Fruit fly (Drosophila melanogaster) whole organism, embryonic: ENCODE results near the gene rho-4.

Experiments
- B-H1 ChIP-seq: fragments of 200-800 bp; sonication (Bioruptor generic); IDR thresholded peaks from 3 replicates; pipeline ENCODE4 v1.3.6; 2022; ENCODE audit warnings: missing biosample characterization, missing genetic modification characterization
- B-H2 ChIP-seq: fragments of 200-800 bp; sonication (Bioruptor generic); optimal IDR thresholded peaks from 2 replicates; lab custom pipeline; 2018; ENCODE audit warnings: missing biosample characterization, mild to moderate bottlenecking, missing genetic modification characterization
- BEAF-32 ChIP-seq: fragments of 200-800 bp; sonication (Bioruptor generic); optimal IDR thresholded peaks from 3 replicates; lab custom pipeline; 2017; ENCODE audit warnings: missing biosample characterization, missing genetic modification characterization, mild to moderate bottlenecking, moderate library complexity, missing genetic modification reagents
- CG10321 ChIP-seq: fragments of 200-800 bp; sonication (Bioruptor generic); IDR thresholded peaks from 2 replicates; pipeline ENCODE4 v1.3.6; 2022; ENCODE audit warnings: missing biosample characterization, missing genetic modification characterization
- CG10366 ChIP-seq: fragments of 200-800 bp; sonication (Bioruptor generic); IDR thresholded peaks from 2 replicates; pipeline ENCODE4 v1.3.6; 2022; ENCODE audit warnings: missing biosample characterization, missing genetic modification characterization
- CG10654 ChIP-seq: fragments of 200-800 bp; sonication (Bioruptor generic); optimal IDR thresholded peaks from 2 replicates; lab custom pipeline; 2016; ENCODE audit warnings: missing biosample characterization, missing genetic modification characterization
- CG10959 ChIP-seq: fragments of 200-800 bp; sonication (Bioruptor generic); IDR thresholded peaks from 2 replicates; pipeline ENCODE4 v1.3.6; 2022; ENCODE audit warnings: missing biosample characterization, missing genetic modification characterization
- CG10979 ChIP-seq: fragments of 200-800 bp; sonication (Bioruptor generic); optimal IDR thresholded peaks from 2 replicates; lab custom pipeline; 2018; ENCODE audit warnings: missing biosample characterization, mild to moderate bottlenecking, missing genetic modification characterization, moderate library complexity
- CG11723 ChIP-seq: fragments of 200-800 bp; sonication (Bioruptor generic); optimal IDR thresholded peaks from 2 replicates; lab custom pipeline; 2017; ENCODE audit warnings: missing biosample characterization, mild to moderate bottlenecking, missing genetic modification characterization
- CG13287 ChIP-seq: fragments of 200-800 bp; sonication (Bioruptor generic); IDR thresholded peaks from 2 replicates; pipeline ENCODE4 v1.3.6; 2022; ENCODE audit warnings: missing biosample characterization, missing genetic modification characterization; ENCODE audit not compliant: partially characterized antibody
- CG14050 ChIP-seq: fragments of 200-800 bp; sonication (Bioruptor generic); IDR thresholded peaks from 3 replicates; pipeline ENCODE4 v1.3.6; 2022; ENCODE audit warnings: missing biosample characterization, missing genetic modification characterization
- CG2202 ChIP-seq: fragments of 200-800 bp; sonication (Bioruptor generic); optimal IDR thresholded peaks from 2 replicates; lab custom pipeline; 2018; ENCODE audit warnings: missing biosample characterization, mild to moderate bottlenecking, missing genetic modification characterization
- CG32767 ChIP-seq: fragments of 200-800 bp; sonication (Bioruptor generic); IDR thresholded peaks from 2 replicates; pipeline ENCODE4 v1.3.6; 2022; ENCODE audit warnings: missing biosample characterization, missing genetic modification characterization
- CG33557 ChIP-seq: fragments of 200-800 bp; sonication (Bioruptor generic); optimal IDR thresholded peaks from 2 replicates; lab custom pipeline; 2019; ENCODE audit warnings: missing biosample characterization, mild to moderate bottlenecking, missing genetic modification characterization, moderate library complexity
- CG3726 ChIP-seq: fragments of 200-800 bp; sonication (Bioruptor generic); IDR thresholded peaks from 3 replicates; pipeline ENCODE4, ENCODE4 v1.3.6; 2022; ENCODE audit warnings: missing biosample characterization, missing genetic modification characterization
- CG6813 ChIP-seq: fragments of 200-800 bp; sonication (Bioruptor generic); optimal IDR thresholded peaks from 2 replicates; lab custom pipeline; 2017; ENCODE audit warnings: missing biosample characterization, missing genetic modification characterization, mild to moderate bottlenecking, moderate library complexity, missing genetic modification reagents
- CG8281 ChIP-seq: fragments of 200-800 bp; sonication (Bioruptor generic); optimal IDR thresholded peaks from 2 replicates; lab custom pipeline; 2018; ENCODE audit warnings: missing biosample characterization, mild to moderate bottlenecking, missing genetic modification characterization, moderate library complexity
- CG8924 ChIP-seq: fragments of 200-800 bp; optimal IDR thresholded peaks from 3 replicates; lab custom pipeline; 2019; ENCODE audit warnings: missing biosample characterization, mild to moderate bottlenecking, missing genetic modification characterization, moderate library complexity
- CG9609 ChIP-seq: fragments of 200-800 bp; sonication (Bioruptor generic); optimal IDR thresholded peaks from 3 replicates; lab custom pipeline; 2016; ENCODE audit warnings: missing biosample characterization, missing genetic modification characterization
- CTCF ChIP-seq: fragments of 200-800 bp; sonication (Bioruptor generic); optimal IDR thresholded peaks from 2 replicates; lab custom pipeline; 2017; ENCODE audit warnings: missing biosample characterization, mild to moderate bottlenecking, missing genetic modification characterization, moderate library complexity
- Eip74EF ChIP-seq, 2 experiments: fragments of 200-800 bp in 1 of 2; fragments of >200 bp in 1 of 2; sonication (Bioruptor generic) in 1 of 2; optimal IDR thresholded peaks; 2 replicates each; lab custom pipeline; 2017 to 2019; ENCODE audit warnings: missing biosample characterization in 2 of 2, missing genetic modification characterization in 2 of 2, mild to moderate bottlenecking in 1 of 2, moderate library complexity in 1 of 2
- Ets65A ChIP-seq: fragments of 200-800 bp; sonication (Bioruptor generic); peaks from one replicate; lab custom pipeline; 2016; ENCODE audit warnings: missing biosample characterization, missing genetic modification characterization
- Hmx ChIP-seq: fragments of 200-800 bp; sonication (Bioruptor generic); optimal IDR thresholded peaks from 2 replicates; lab custom pipeline; 2016; ENCODE audit warnings: missing biosample characterization, missing genetic modification characterization
- Hsf ChIP-seq: fragments of 200-800 bp; sonication (Bioruptor generic); optimal IDR thresholded peaks from 3 replicates; lab custom pipeline; 2016; ENCODE audit warnings: missing biosample characterization, missing genetic modification characterization
- Kr ChIP-seq: fragments of 200-800 bp; sonication (Bioruptor generic); optimal IDR thresholded peaks from 2 replicates; lab custom pipeline; 2017; ENCODE audit warnings: missing biosample characterization, mild to moderate bottlenecking, missing genetic modification characterization
- MTF-1 ChIP-seq: fragments of 200-800 bp; sonication (Bioruptor generic); optimal IDR thresholded peaks from 2 replicates; lab custom pipeline; 2018; ENCODE audit warnings: missing biosample characterization, mild to moderate bottlenecking, missing genetic modification characterization, borderline replicate concordance
- Med ChIP-seq: fragments of 200-800 bp; sonication (Bioruptor generic); peaks from one replicate; lab custom pipeline; 2016; ENCODE audit warnings: missing biosample characterization, missing genetic modification characterization, mild to moderate bottlenecking, inconsistent platforms, moderate library complexity
- Myb ChIP-seq: fragments of 200-800 bp; sonication (Bioruptor generic); optimal IDR thresholded peaks from 2 replicates; lab custom pipeline; 2016; ENCODE audit warnings: missing biosample characterization, missing genetic modification characterization
- Taf1 ChIP-seq: fragments of 200-800 bp; sonication (Bioruptor generic); IDR thresholded peaks from 2 replicates; pipeline ENCODE4 v1.3.6; 2022; ENCODE audit warnings: missing biosample characterization, missing genetic modification characterization
- abd-A ChIP-seq: fragments of 200-800 bp; sonication (Bioruptor generic); optimal IDR thresholded peaks from 3 replicates; lab custom pipeline; 2019; ENCODE audit warnings: missing biosample characterization, mild to moderate bottlenecking, missing genetic modification characterization, moderate library complexity
- al ChIP-seq: fragments of 200-800 bp; sonication (Bioruptor generic); IDR thresholded peaks from 2 replicates; pipeline ENCODE4 v1.3.6; 2022; ENCODE audit warnings: missing biosample characterization, missing genetic modification characterization
- bab2 ChIP-seq: fragments of 200-800 bp; sonication (Bioruptor generic); optimal IDR thresholded peaks from 2 replicates; lab custom pipeline; 2016; ENCODE audit warnings: missing biosample characterization, missing genetic modification characterization
- cg ChIP-seq: fragments of 200-800 bp; sonication (Bioruptor generic); optimal IDR thresholded peaks from 3 replicates; lab custom pipeline; 2019; ENCODE audit warnings: missing biosample characterization, mild to moderate bottlenecking, missing genetic modification characterization, moderate library complexity
- crc ChIP-seq: fragments of 200-800 bp; sonication (Bioruptor generic); optimal IDR thresholded peaks from 2 replicates; lab custom pipeline; 2016; ENCODE audit warnings: missing biosample characterization, missing genetic modification characterization
- croc ChIP-seq: fragments of 200-800 bp; sonication (Bioruptor generic); conservative IDR thresholded peaks from 3 replicates; pipeline ENCODE4 v1.3.6; 2022; ENCODE audit warnings: missing biosample characterization, missing genetic modification characterization
- dmrt99B ChIP-seq: fragments of 200-800 bp; sonication (Bioruptor generic); optimal IDR thresholded peaks from 2 replicates; lab custom pipeline; 2018; ENCODE audit warnings: missing biosample characterization, mild to moderate bottlenecking, missing genetic modification characterization, moderate library complexity
- gem ChIP-seq: fragments of 200-800 bp; sonication (Bioruptor generic); optimal IDR thresholded peaks from 2 replicates; lab custom pipeline; 2019; ENCODE audit warnings: missing biosample characterization, mild to moderate bottlenecking, missing genetic modification characterization, moderate library complexity
- h ChIP-seq: fragments of >200 bp; optimal IDR thresholded peaks from 2 replicates; lab custom pipeline; 2017
- her ChIP-seq: fragments of 200-800 bp; sonication (Bioruptor generic); optimal IDR thresholded peaks from 2 replicates; lab custom pipeline; 2016; ENCODE audit warnings: missing biosample characterization, missing genetic modification characterization
- hth ChIP-seq: fragments of >200 bp; optimal IDR thresholded peaks from 2 replicates; lab custom pipeline; 2017; ENCODE audit warnings: inconsistent platforms
- lov ChIP-seq, 2 experiments: fragments of 200-800 bp in 1 of 2; fragments of >200 bp in 1 of 2; sonication (Bioruptor generic) in 1 of 2; IDR thresholded peaks in 1 of 2; optimal IDR thresholded peaks in 1 of 2; 2 replicates in 1 of 2; 3 replicates in 1 of 2; pipeline versions ENCODE4 v1.3.6 to Lab custom; 2017 to 2022; ENCODE audit warnings: missing biosample characterization in 1 of 2, missing genetic modification characterization in 1 of 2
- nerfin-1 ChIP-seq: fragments of 200-800 bp; sonication (Bioruptor generic); optimal IDR thresholded peaks from 3 replicates; lab custom pipeline; 2019; ENCODE audit warnings: missing biosample characterization, mild to moderate bottlenecking, missing genetic modification characterization, moderate library complexity
- pum ChIP-seq: fragments of 200-800 bp; sonication (Bioruptor generic); optimal IDR thresholded peaks from 2 replicates; lab custom pipeline; 2016; ENCODE audit warnings: missing biosample characterization, missing genetic modification characterization
- row ChIP-seq: fragments of 200-800 bp; sonication (Bioruptor generic); IDR thresholded peaks from 3 replicates; pipeline ENCODE4 v1.3.6; 2022; ENCODE audit warnings: missing biosample characterization, missing genetic modification characterization
- scrt ChIP-seq: fragments of 200-800 bp; sonication (Bioruptor generic); optimal IDR thresholded peaks from 2 replicates; lab custom pipeline; 2018; ENCODE audit warnings: missing biosample characterization, mild to moderate bottlenecking, missing genetic modification characterization, moderate library complexity
- sr ChIP-seq: fragments of 200-800 bp; sonication (Bioruptor generic); IDR thresholded peaks from 3 replicates; pipeline ENCODE4 v1.3.6; 2022; ENCODE audit warnings: missing biosample characterization, missing genetic modification characterization
- ssp ChIP-seq: fragments of 200-800 bp; sonication (Bioruptor generic); IDR thresholded peaks from 2 replicates; pipeline ENCODE4 v1.3.6; 2022; ENCODE audit warnings: missing biosample characterization, missing genetic modification characterization
- tgo ChIP-seq: fragments of 200-800 bp; sonication (Bioruptor generic); IDR thresholded peaks from 3 replicates; pipeline ENCODE4 v1.3.6; 2022; ENCODE audit warnings: missing biosample characterization, missing genetic modification characterization
- tio ChIP-seq: fragments of 200-800 bp; sonication (Bioruptor generic); optimal IDR thresholded peaks from 2 replicates; lab custom pipeline; 2017; ENCODE audit warnings: missing biosample characterization, missing genetic modification characterization, inconsistent platforms
- wdn ChIP-seq: fragments of 200-800 bp; sonication (Bioruptor generic); IDR thresholded peaks from 2 replicates; pipeline ENCODE4 v1.3.6; 2022; ENCODE audit warnings: missing biosample characterization, missing genetic modification characterization

rho-4 gene

DNA sequence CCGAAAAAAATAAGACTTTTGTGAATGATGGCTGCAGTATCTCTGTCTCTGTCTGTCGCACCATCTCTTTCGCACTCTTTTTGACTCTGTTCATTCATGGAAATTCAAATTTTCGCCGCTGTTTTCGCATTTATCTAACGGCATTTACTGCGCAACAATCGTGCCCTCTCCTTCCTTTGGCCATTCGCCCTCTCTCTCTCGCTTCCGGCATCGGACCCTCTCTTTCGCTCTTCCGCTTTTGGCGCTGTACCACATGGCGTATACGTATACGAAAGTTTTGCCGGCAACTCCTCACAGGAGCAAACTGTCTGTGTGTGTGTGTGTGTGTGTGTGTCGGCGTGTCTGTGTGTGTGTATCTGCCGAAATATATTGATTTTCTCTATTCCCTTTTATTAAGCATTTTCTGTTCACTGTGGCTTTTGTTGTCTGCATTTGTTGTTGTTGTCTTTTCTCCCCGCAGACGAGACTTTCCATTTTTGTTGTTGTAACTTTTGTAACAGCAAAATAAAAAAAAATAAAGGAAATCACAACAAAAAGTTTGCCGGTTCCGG lies 45.0 kb downstream of the rho-4 start (continued):
- TF ChIP-seq nerfin-1 (tag; lab: Kevin White, UChicago) (peak; percentile 31), cg (GFP tag; lab: Kevin White, UChicago) (peak; percentile 45), row (GFP tag; lab: Robert Waterston, UW) (peak; percentile 14; the same call in 1 of the 3 replicates), scrt (peak; percentile 67), CG8924 (tag; lab: Kevin White, UChicago) (no peak), abd-A (peak; percentile 85), CG10321 (GFP tag; lab: Robert Waterston, UW) (peak; percentile 73), CG32767 (GFP tag; lab: Robert Waterston, UW) (0 out of 2 replicates have a peak, but pooled peaks have one; percentile 19), tgo (no peak), CG14050 (GFP tag; lab: Robert Waterston, UW) (no peak)

- TF ChIP-seq tio (no peak), gem (tag; lab: Kevin White, UChicago) (peak; percentile 12), CG2202 (tag; lab: Kevin White, UChicago) (no peak), CG10979 (tag; lab: Kevin White, UChicago) (peak; percentile 56), h (lab: Kevin White, UChicago) (no peak), pum (GFP tag; lab: Kevin White, UChicago) (no peak), CG10959 (GFP tag; lab: Robert Waterston, UW) (no peak), ssp (GFP tag; lab: Robert Waterston, UW) (no peak), CG9609 (GFP tag; lab: Kevin White, UChicago) (no peak), abd-A (no peak), CG6813 (GFP tag; lab: Kevin White, UChicago) (no peak), MTF-1 (no peak), nerfin-1 (tag; lab: Kevin White, UChicago) (no peak), Taf1 (GFP tag; lab: Robert Waterston, UW) (no peak), CG8281 (tag; lab: Kevin White, UChicago) (peak; percentile 75), CG33557 (GFP tag; lab: Kevin White, UChicago) (no peak), BEAF-32 (no peak), CG10366 (GFP tag; lab: Robert Waterston, UW) (no peak), Eip74EF (GFP tag; optimal IDR thresholded peaks at IDR 0.05; lab: Kevin White, UChicago) (no peak), al (GFP tag; lab: Robert Waterston, UW) (no peak), lov (optimal IDR thresholded peaks at IDR 0.05; lab: Kevin White, UChicago) (no peak), lov (GFP tag; IDR thresholded peaks at IDR 0.05; lab: Robert Waterston, UW) (no peak), Hsf (no peak), CG10654 (GFP tag; lab: Kevin White, UChicago) (no peak), Myb (no peak), croc (no peak), CG13287 (GFP tag; lab: Robert Waterston, UW) (no peak), B-H2 (GFP tag; lab: Kevin White, UChicago) (no peak), her (GFP tag; lab: Kevin White, UChicago) (no peak), crc (GFP tag; lab: Kevin White, UChicago) (no peak), bab2 (no peak), wdn (GFP tag; lab: Robert Waterston, UW) (no peak), CG11723 (no peak), B-H1 (GFP tag; lab: Robert Waterston, UW) (no peak), Kr (no peak), Med (peak; percentile 14), sr (GFP tag; lab: Robert Waterston, UW) (no peak), CTCF (peak; percentile 75), row (GFP tag; lab: Robert Waterston, UW) (0 out of 3 replicates have a peak, but pooled peaks have one; percentile 6), Ets65A (GFP tag; lab: Kevin White, UChicago) (peak; percentile 39), dmrt99B (tag; lab: Kevin White, UChicago) (peak; percentile 20), CG3726 (no peak), hth (no peak), Hmx (GFP tag; lab: Kevin White, UChicago) (no peak)
Observed at dm6 chrX:11651420-11651819, 51.8 kb downstream of the rho-4 start.
